Worm (Caenorhabditis elegans): ENCODE data around the gene F45D11.7.
"Not testable (repeated sequence)": the region's sequence is repeated elsewhere in the genome, so short reads cannot be mapped to it uniquely, and the experiment has no call there.

ce11 chrII:968106-968505, 26.2 kb upstream of the F45D11.7 start, which contains the start of gene C32B5.6:
- not testable (repeated sequence) for TF ChIP-seq nhr-43 (tag; optimal IDR thresholded peaks at IDR 0.05; ENCODE audit: poor library complexity, severe bottlenecking); fos-1 (tag; optimal IDR thresholded peaks at IDR 0.05); ama-1 (optimal IDR thresholded peaks at IDR 0.05); ceh-82 (tag; optimal IDR thresholded peaks at IDR 0.05); nhr-77 (tag; optimal IDR thresholded peaks at IDR 0.05); nhr-23 (tag; optimal IDR thresholded peaks at IDR 0.05); hmg-11 (tag; optimal IDR thresholded peaks at IDR 0.05); nhr-237 (tag; optimal IDR thresholded peaks at IDR 0.05); elt-3 (tag; optimal IDR thresholded peaks at IDR 0.05)

Measured in whole organism, L3 larva.